Worm (Caenorhabditis elegans): ENCODE measurements around the gene sem-5.

- TF ChIP-seq T22C8.4 (GFP tag; IDR thresholded peaks at IDR 0.05): no peak
- TF ChIP-seq flt-1 (GFP tag; IDR thresholded peaks at IDR 0.05): no peak
- no peak for TF ChIP-seq tab-1 (GFP tag; IDR thresholded peaks at IDR 0.05)
- TF ChIP-seq klf-2 (GFP tag; conservative IDR thresholded peaks at IDR 0.05): no peak
- TF ChIP-seq ztf-29 (GFP tag; IDR thresholded peaks at IDR 0.05): no peak
- no peak for TF ChIP-seq cog-1 (tag; optimal IDR thresholded peaks at IDR 0.05)
- TF ChIP-seq ref-1 (GFP tag; conservative IDR thresholded peaks at IDR 0.05): no peak
- no peak for TF ChIP-seq med-1 (GFP tag; optimal IDR thresholded peaks at IDR 0.05; ENCODE audit: insufficient read depth)
- TF ChIP-seq ztf-23 (GFP tag; IDR thresholded peaks at IDR 0.05): no peak
These were observed 9.1 kb downstream of the sem-5 start for ce11 chrX:7952226-7953062.
